Fruit fly (Drosophila melanogaster) whole organism, wandering third instar larva: ENCODE results near the gene Ser.
A peak's percentile ranks its signal among the peaks of the same experiment; 100 is the strongest.

Experiments used
- Abd-B ChIP-seq: fragments of >200 bp; optimal IDR thresholded peaks from 2 replicates; lab custom pipeline; 2017; ENCODE audit warnings: missing biosample characterization, missing genetic modification characterization
- CG32264 ChIP-seq: fragments of 200-800 bp; sonication (Bioruptor generic); optimal IDR thresholded peaks from 2 replicates; lab custom pipeline; 2016; ENCODE audit warnings: missing biosample characterization, missing genetic modification characterization
- CG9705 ChIP-seq: fragments of 200-800 bp; sonication (Bioruptor generic); optimal IDR thresholded peaks from 2 replicates; lab custom pipeline; 2018; ENCODE audit warnings: missing biosample characterization, mild to moderate bottlenecking, missing genetic modification characterization
- CrebA ChIP-seq: fragments of 200-800 bp; sonication (Bioruptor generic); optimal IDR thresholded peaks from 2 replicates; lab custom pipeline; 2016; ENCODE audit warnings: missing biosample characterization, mild to moderate bottlenecking, missing genetic modification characterization, borderline replicate concordance
- Dif ChIP-seq: fragments of 200-275, 200-300 bp; sonication (Bioruptor generic); optimal IDR thresholded peaks from 2 replicates; lab custom pipeline; 2018; ENCODE audit warnings: missing biosample characterization, missing genetic modification characterization; ENCODE audit not compliant: partially characterized antibody
- GATAd ChIP-seq: sonication (Bioruptor generic); optimal IDR thresholded peaks from 2 replicates; lab custom pipeline; 2016; ENCODE audit warnings: missing biosample characterization, missing genetic modification characterization
- HLH106 ChIP-seq: fragments of 200-800 bp; optimal IDR thresholded peaks from 3 replicates; lab custom pipeline; 2019; ENCODE audit warnings: missing biosample characterization, mild to moderate bottlenecking, missing genetic modification characterization, moderate library complexity
- Hnf4 ChIP-seq: fragments of 200-800 bp; sonication (Bioruptor generic); optimal IDR thresholded peaks from 2 replicates; lab custom pipeline; 2016; ENCODE audit warnings: missing biosample characterization, mild to moderate bottlenecking, missing genetic modification characterization
- Hr78 ChIP-seq: fragments of >200 bp; optimal IDR thresholded peaks from 2 replicates; lab custom pipeline; 2017; ENCODE audit warnings: missing biosample characterization, missing genetic modification characterization
- Hr83 ChIP-seq: fragments of 200-300 bp; sonication (Bioruptor generic); optimal IDR thresholded peaks from 2 replicates; lab custom pipeline; 2016; ENCODE audit warnings: missing biosample characterization, mild to moderate bottlenecking, missing genetic modification characterization, moderate library complexity; ENCODE audit not compliant: poor library complexity, severe bottlenecking
- Jra ChIP-seq: sonication (Bioruptor generic); optimal IDR thresholded peaks from 2 replicates; lab custom pipeline; 2016; ENCODE audit warnings: missing biosample characterization, missing genetic modification characterization
- Mio ChIP-seq: sonication (Bioruptor generic); optimal IDR thresholded peaks from 2 replicates; lab custom pipeline; 2016; ENCODE audit warnings: missing biosample characterization, missing genetic modification characterization
- Myc ChIP-seq: fragments of >200 bp; optimal IDR thresholded peaks from 2 replicates; lab custom pipeline; 2017
- N ChIP-seq: fragments of >200 bp; optimal IDR thresholded peaks from 2 replicates; lab custom pipeline; 2018; ENCODE audit warnings: missing biosample characterization, missing external identifiers, missing genetic modification characterization
- OdsH ChIP-seq: fragments of 200-800 bp; sonication (Bioruptor generic); optimal IDR thresholded peaks from 2 replicates; lab custom pipeline; 2016; ENCODE audit warnings: missing biosample characterization, mild to moderate bottlenecking, missing genetic modification characterization
- Rel ChIP-seq, 2 experiments: fragments of 200-800 bp; sonication (Bioruptor generic) in 1 of 2; optimal IDR thresholded peaks; 2 replicates in 1 of 2; 3 replicates in 1 of 2; lab custom pipeline; 2016 to 2019; ENCODE audit warnings: mild to moderate bottlenecking in 2 of 2, missing biosample characterization in 2 of 2, missing genetic modification characterization in 2 of 2, moderate library complexity in 1 of 2
- Sp1 ChIP-seq: fragments of 200-800 bp; sonication (Bioruptor generic); optimal IDR thresholded peaks from 3 replicates; lab custom pipeline; 2019; ENCODE audit warnings: missing biosample characterization, mild to moderate bottlenecking, missing genetic modification characterization, moderate library complexity
- Vsx2 ChIP-seq: fragments of 200-300, 225-300 bp; sonication (Bioruptor generic); optimal IDR thresholded peaks from 2 replicates; lab custom pipeline; 2018; ENCODE audit warnings: missing biosample characterization, missing genetic modification characterization; ENCODE audit not compliant: partially characterized antibody
- br ChIP-seq: fragments of 200-800 bp; sonication (Bioruptor generic); optimal IDR thresholded peaks from 2 replicates; lab custom pipeline; 2016; ENCODE audit warnings: missing biosample characterization, missing genetic modification characterization
- brk ChIP-seq: fragments of 200-800 bp; sonication (Bioruptor generic); optimal IDR thresholded peaks from 2 replicates; lab custom pipeline; 2016; ENCODE audit warnings: missing biosample characterization, mild to moderate bottlenecking, missing genetic modification characterization
- dl ChIP-seq, 2 experiments: fragments of 175-275, 200-275 bp in 1 of 2; fragments of 200-275 bp in 1 of 2; sonication (Bioruptor generic); optimal IDR thresholded peaks; lab custom pipeline; 2018; ENCODE audit warnings: mild to moderate bottlenecking in 2 of 2, missing biosample characterization in 2 of 2, missing genetic modification characterization in 2 of 2, moderate library complexity in 2 of 2; ENCODE audit not compliant: partially characterized antibody in 2 of 2, insufficient read depth in 1 of 2
- dmrt93B ChIP-seq: fragments of 200-800 bp; sonication (Bioruptor generic); optimal IDR thresholded peaks from 2 replicates; lab custom pipeline; 2018; ENCODE audit warnings: missing biosample characterization, mild to moderate bottlenecking, missing genetic modification characterization
- dsf ChIP-seq: sonication (Bioruptor generic); optimal IDR thresholded peaks from 2 replicates; lab custom pipeline; 2016; ENCODE audit warnings: missing biosample characterization, missing genetic modification characterization, borderline replicate concordance
- ey ChIP-seq: fragments of 200-800 bp; sonication (Bioruptor generic); optimal IDR thresholded peaks from 2 replicates; lab custom pipeline; 2016; ENCODE audit warnings: missing biosample characterization, missing genetic modification characterization
- foxo ChIP-seq, 2 experiments: fragments of 200-800 bp; sonication (Bioruptor generic); optimal IDR thresholded peaks; 2 replicates in 1 of 2; 3 replicates in 1 of 2; lab custom pipeline; 2016 to 2017; ENCODE audit warnings: missing biosample characterization in 2 of 2, missing genetic modification characterization in 2 of 2
- fru ChIP-seq: fragments of 200-800 bp; sonication (Bioruptor generic); optimal IDR thresholded peaks from 3 replicates; lab custom pipeline; 2016; ENCODE audit warnings: missing biosample characterization, mild to moderate bottlenecking, missing genetic modification characterization
- h ChIP-seq: fragments of 200-800 bp; sonication (Bioruptor generic); optimal IDR thresholded peaks from 3 replicates; lab custom pipeline; 2016; ENCODE audit warnings: missing biosample characterization, mild to moderate bottlenecking, missing genetic modification characterization
- lola ChIP-seq: fragments of >200 bp; optimal IDR thresholded peaks from 2 replicates; lab custom pipeline; 2017; ENCODE audit warnings: missing biosample characterization, missing genetic modification characterization
- pan ChIP-seq: fragments of >200 bp; optimal IDR thresholded peaks from 2 replicates; lab custom pipeline; 2017
- psq ChIP-seq: fragments of 200-800 bp; sonication (Bioruptor generic); optimal IDR thresholded peaks from 3 replicates; lab custom pipeline; 2017; ENCODE audit warnings: missing biosample characterization, mild to moderate bottlenecking, missing genetic modification characterization, moderate library complexity
- rgr ChIP-seq: fragments of 200-800 bp; sonication (Bioruptor generic); optimal IDR thresholded peaks from 3 replicates; lab custom pipeline; 2016; ENCODE audit warnings: missing biosample characterization, mild to moderate bottlenecking, missing genetic modification characterization
- sage ChIP-seq: fragments of 200-800 bp; sonication (Bioruptor generic); optimal IDR thresholded peaks from 2 replicates; lab custom pipeline; 2016; ENCODE audit warnings: missing biosample characterization, mild to moderate bottlenecking, missing genetic modification characterization
- sv ChIP-seq: fragments of 200-800 bp; sonication (Bioruptor generic); optimal IDR thresholded peaks from 3 replicates; lab custom pipeline; 2016; ENCODE audit warnings: missing biosample characterization, missing genetic modification characterization
- tai ChIP-seq: sonication (Bioruptor generic); optimal IDR thresholded peaks from 2 replicates; lab custom pipeline; 2016; ENCODE audit warnings: missing biosample characterization, missing genetic modification characterization
- usp ChIP-seq: fragments of >200 bp; optimal IDR thresholded peaks from 2 replicates; lab custom pipeline; 2017; ENCODE audit warnings: missing biosample characterization, missing genetic modification characterization
- woc ChIP-seq: sonication (Bioruptor generic); optimal IDR thresholded peaks from 2 replicates; lab custom pipeline; 2016; ENCODE audit warnings: missing biosample characterization, mild to moderate bottlenecking, missing genetic modification characterization

The Ser gene

DNA sequence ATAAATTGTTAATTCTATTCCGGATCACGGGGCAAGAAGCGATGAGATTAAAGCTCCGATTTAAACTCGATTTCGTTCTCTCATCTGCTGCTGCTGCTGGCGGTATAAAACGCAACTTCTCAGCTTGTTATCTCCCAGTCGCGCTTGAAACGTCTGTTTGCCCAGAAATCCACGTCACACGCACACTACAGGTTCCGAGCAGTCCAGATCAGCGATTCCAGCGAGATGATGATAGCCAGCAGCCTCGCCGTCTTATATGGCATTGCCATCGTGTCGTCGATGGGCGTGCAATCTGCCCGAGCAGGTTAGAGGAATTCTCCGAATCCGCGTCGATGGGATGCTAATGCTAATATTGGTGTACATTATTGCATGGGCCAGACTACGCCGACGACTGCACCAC is 36.3 kb downstream of the Ser start, which contains the start of gene grass:
grass (plus strand) TSS at position 135 of the 400 bp plus-strand sequence.
- peak; percentile 16 for TF ChIP-seq h (GFP tag; lab: Kevin White, UChicago)
- TF ChIP-seq fru (GFP tag; lab: Kevin White, UChicago), result no peak

DNA sequence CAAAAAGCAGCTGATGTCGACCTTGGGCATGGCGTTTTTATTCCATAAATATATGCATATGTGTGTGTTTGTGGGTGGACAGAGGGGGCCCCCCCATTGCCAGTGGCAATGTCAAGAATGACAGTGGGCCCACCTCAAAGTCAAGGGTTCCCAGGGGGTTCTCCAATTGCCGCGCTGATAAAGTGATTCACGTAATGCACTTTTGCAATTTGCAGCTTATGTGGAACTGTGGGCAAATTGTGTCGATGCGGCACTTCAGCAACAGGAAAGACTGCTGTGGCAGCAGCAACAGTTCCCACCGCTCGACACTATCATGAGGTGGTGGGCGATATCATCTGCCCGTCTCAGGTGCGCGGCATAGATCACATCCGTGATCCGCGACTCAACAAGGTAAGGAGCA is 40.1 kb downstream of the Ser start:
- TF ChIP-seq Rel (GFP tag; optimal IDR thresholded peaks at IDR 0.05; lab: Kevin White, UChicago), result no peak
- TF ChIP-seq Rel (tag; optimal IDR thresholded peaks at IDR 0.05; lab: Kevin White, UChicago), result no peak
- no peak for TF ChIP-seq Dif (GFP tag; lab: Kevin White, UChicago)
- TF ChIP-seq tai (GFP tag; lab: Kevin White, UChicago), result no peak
- no peak for TF ChIP-seq Hr83 (GFP tag; lab: Kevin White, UChicago)
- no peak for TF ChIP-seq sage (GFP tag; lab: Kevin White, UChicago)
- no peak for TF ChIP-seq Jra
- TF ChIP-seq Hr78 (GFP tag; lab: Kevin White, UChicago), result no peak
- no peak for TF ChIP-seq dl (GFP tag; optimal IDR thresholded peaks at IDR 0.05; lab: Kevin White, UChicago; ENCODE audit: insufficient read depth in 1 of 2, partially characterized antibody in 2 of 2)
- TF ChIP-seq Vsx2 (GFP tag; lab: Kevin White, UChicago), result no peak
- no peak for TF ChIP-seq brk (GFP tag; lab: Kevin White, UChicago)
- TF ChIP-seq dmrt93B (GFP tag; lab: Kevin White, UChicago), result no peak
- no peak for TF ChIP-seq h (GFP tag; lab: Kevin White, UChicago)

DNA sequence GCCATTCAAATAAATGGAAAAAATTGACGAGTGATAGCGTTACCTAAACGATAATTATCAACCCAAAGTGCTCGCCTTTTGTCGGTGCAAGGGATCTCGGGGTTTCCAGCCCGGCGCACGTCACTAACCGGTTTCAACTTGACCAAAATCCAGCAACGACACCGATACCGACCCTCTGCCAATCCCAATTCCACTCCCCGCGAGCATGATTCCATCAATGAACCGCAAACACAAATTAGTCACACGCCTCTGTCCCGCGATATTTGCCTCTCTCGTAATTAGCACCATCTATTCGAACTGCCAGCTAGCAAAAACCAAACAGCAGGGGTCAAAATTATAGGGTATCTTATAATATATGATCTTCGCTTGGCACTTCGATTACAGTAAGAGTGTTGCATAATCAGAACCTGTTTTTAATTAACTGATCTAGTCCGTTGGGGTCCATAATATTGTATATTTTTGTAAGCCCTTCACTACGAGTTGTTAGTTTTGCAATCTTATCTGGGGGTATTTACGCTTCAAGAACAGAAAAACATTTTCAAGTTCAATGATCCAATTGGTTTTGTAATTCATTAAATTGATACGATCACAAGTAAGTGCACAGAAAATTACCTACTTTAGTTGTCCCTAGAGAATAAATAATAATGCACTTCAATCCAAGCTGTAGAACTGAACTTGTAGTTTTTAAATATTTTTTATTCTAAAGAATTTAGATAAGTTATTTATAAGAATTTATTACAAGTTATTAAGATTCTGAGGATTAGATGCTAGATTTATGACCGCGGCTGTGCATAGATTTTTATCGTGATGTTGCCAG is 40.8 kb downstream of the Ser start:
- TF ChIP-seq psq, result peak; percentile 8
- no peak for TF ChIP-seq N (GFP tag; lab: Kevin White, UChicago)
- peak in 1 of 2 experiments; percentile 31 for TF ChIP-seq dl (GFP tag; optimal IDR thresholded peaks at IDR 0.05; lab: Kevin White, UChicago; ENCODE audit: insufficient read depth in 1 of 2, partially characterized antibody in 2 of 2)
- TF ChIP-seq tai (GFP tag; lab: Kevin White, UChicago), result no peak
- TF ChIP-seq dmrt93B (GFP tag; lab: Kevin White, UChicago), result no peak
- peak; percentile 65 for TF ChIP-seq Vsx2 (GFP tag; lab: Kevin White, UChicago)
- TF ChIP-seq Hnf4 (GFP tag; lab: Kevin White, UChicago), result no peak
- no peak for TF ChIP-seq dsf
- TF ChIP-seq Hr78 (GFP tag; lab: Kevin White, UChicago), result no peak
- TF ChIP-seq sage (GFP tag; lab: Kevin White, UChicago), result no peak
- TF ChIP-seq fru (GFP tag; lab: Kevin White, UChicago), result no peak
- TF ChIP-seq Abd-B (GFP tag; lab: Kevin White, UChicago), result no peak
- no peak for TF ChIP-seq usp
- no peak for TF ChIP-seq brk (GFP tag; lab: Kevin White, UChicago)
- no peak for TF ChIP-seq pan (lab: Kevin White, UChicago)
- peak in 1 of 2 experiments; percentile 38 for TF ChIP-seq foxo (GFP tag; optimal IDR thresholded peaks at IDR 0.05; lab: Kevin White, UChicago)
- TF ChIP-seq lola (GFP tag; lab: Kevin White, UChicago), result no peak
- no peak for TF ChIP-seq Hr83 (GFP tag; lab: Kevin White, UChicago)
- TF ChIP-seq br (GFP tag; lab: Kevin White, UChicago), result no peak
- no peak for TF ChIP-seq rgr (GFP tag; lab: Kevin White, UChicago)
- TF ChIP-seq ey (GFP tag; lab: Kevin White, UChicago), result peak; percentile 36
- TF ChIP-seq Jra, result peak; percentile 40
- peak; percentile 67 for TF ChIP-seq h (GFP tag; lab: Kevin White, UChicago)
- no peak for TF ChIP-seq Dif (GFP tag; lab: Kevin White, UChicago)
- TF ChIP-seq woc (GFP tag; lab: Kevin White, UChicago), result no peak
- no peak for TF ChIP-seq CG9705 (GFP tag; lab: Kevin White, UChicago)
- peak; percentile 8 for TF ChIP-seq OdsH (GFP tag; lab: Kevin White, UChicago)
- no peak for TF ChIP-seq Rel (GFP tag; optimal IDR thresholded peaks at IDR 0.05; lab: Kevin White, UChicago)
- TF ChIP-seq Rel (tag; optimal IDR thresholded peaks at IDR 0.05; lab: Kevin White, UChicago), result peak; percentile 52
- no peak for TF ChIP-seq Mio
- no peak for TF ChIP-seq GATAd (GFP tag; lab: Kevin White, UChicago)
- TF ChIP-seq Sp1 (GFP tag; lab: Kevin White, UChicago), result no peak
- no peak for TF ChIP-seq CrebA (GFP tag; lab: Kevin White, UChicago)
- no peak for TF ChIP-seq Myc
- TF ChIP-seq sv (GFP tag; lab: Kevin White, UChicago), result peak; percentile 24
- no peak for TF ChIP-seq CG32264 (GFP tag; lab: Kevin White, UChicago)
- peak; percentile 20 for TF ChIP-seq HLH106
